Fruit fly (Drosophila melanogaster) Kc167 (cell line): ENCODE results near the gene Loxl1.

ENCODE experiments used
- Myc ChIP-seq: fragments of >200 bp; optimal IDR thresholded peaks from 2 replicates; lab custom pipeline; 2017; ENCODE audit warnings: missing external identifiers
- Sin3A ChIP-seq: fragments of >200 bp; optimal IDR thresholded peaks from 2 replicates; lab custom pipeline; 2018; ENCODE audit warnings: missing external identifiers
- h ChIP-seq: fragments of >200 bp; optimal IDR thresholded peaks from 3 replicates; lab custom pipeline; 2018; ENCODE audit warnings: missing external identifiers
- insv ChIP-seq: fragments of >200 bp; optimal IDR thresholded peaks from 3 replicates; lab custom pipeline; 2018; ENCODE audit warnings: missing external identifiers
- ttk ChIP-seq: sonication (Bioruptor generic); optimal IDR thresholded peaks from 2 replicates; lab custom pipeline; 2017; ENCODE audit warnings: missing external identifiers

DNA sequence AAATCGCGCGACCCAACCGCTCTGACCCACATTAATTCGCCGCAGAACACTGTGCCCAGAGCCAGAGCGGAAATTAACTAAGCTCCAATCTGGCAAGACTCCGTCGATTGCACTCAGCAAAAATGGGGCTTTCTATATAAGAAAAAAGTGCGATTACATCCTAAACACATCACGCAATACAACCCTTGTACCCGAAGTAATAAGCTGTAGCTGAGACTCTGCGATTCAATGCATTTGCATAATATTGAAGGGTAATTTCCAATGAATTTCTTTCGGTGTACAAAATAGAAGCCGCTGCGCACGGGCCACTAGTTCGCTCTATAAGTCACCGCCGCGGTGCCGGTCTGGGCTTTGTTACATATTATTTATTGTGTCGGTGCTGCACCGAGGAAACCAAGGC lies 22.4 kb upstream of the Loxl1 start:
- TF ChIP-seq insv: no peak
- TF ChIP-seq Sin3A: no peak
- no peak for TF ChIP-seq h (lab: Kevin White, UChicago)
- no peak for TF ChIP-seq ttk
- TF ChIP-seq Myc (lab: Kevin White, UChicago): no peak
